Worm (Caenorhabditis elegans): ENCODE results near the gene C25H3.15.

DNA sequence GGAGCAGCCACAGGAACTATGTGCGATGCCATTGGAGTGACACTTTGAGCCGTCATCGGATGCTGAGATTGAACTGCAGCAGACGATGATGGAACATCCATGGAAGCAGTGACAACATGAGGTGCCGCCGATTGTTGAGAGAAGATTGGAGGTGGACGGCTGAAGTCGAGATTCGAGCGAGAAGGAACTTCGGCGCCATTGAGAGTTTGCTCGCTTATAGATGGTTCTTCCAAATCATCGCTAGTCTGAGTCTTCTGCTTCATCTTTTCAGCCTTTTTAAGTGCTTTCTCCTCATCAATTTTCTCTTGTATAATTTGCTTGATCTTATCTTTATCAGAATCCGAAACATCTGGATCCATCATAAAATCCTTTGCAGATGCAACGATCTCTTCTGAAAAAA, 23.0 kb upstream of the C25H3.15 start:
- no peak for TF ChIP-seq Y22D7AL.16 (tag; optimal IDR thresholded peaks at IDR 0.05)
- no peak for TF ChIP-seq nhr-11 (tag; optimal IDR thresholded peaks at IDR 0.05)
- no peak for TF ChIP-seq pha-4 (tag; optimal IDR thresholded peaks at IDR 0.05)
- TF ChIP-seq ceh-2 (tag; optimal IDR thresholded peaks at IDR 0.05): no peak
- no peak for TF ChIP-seq ceh-48 (tag; optimal IDR thresholded peaks at IDR 0.05)
